Worm (Caenorhabditis elegans): ENCODE data around the gene C14C10.1.

The C14C10.1 gene

ce11 chrV:12636248-12636647, 48.1 kb downstream of the C14C10.1 start:
- no peak for TF ChIP-seq unc-39 (tag; optimal IDR thresholded peaks at IDR 0.05)
- TF ChIP-seq dmd-4 (tag; optimal IDR thresholded peaks at IDR 0.05) = no peak
- TF ChIP-seq ztf-1 (GFP tag; conservative IDR thresholded peaks at IDR 0.05) = no peak
- TF ChIP-seq nhr-77 (tag; optimal IDR thresholded peaks at IDR 0.05) = no peak
- TF ChIP-seq snpc-4 (tag; optimal IDR thresholded peaks at IDR 0.05) = no peak
- TF ChIP-seq elt-1 (tag; optimal IDR thresholded peaks at IDR 0.05) = no peak
- TF ChIP-seq lin-11 (tag; optimal IDR thresholded peaks at IDR 0.05) = no peak
- TF ChIP-seq ztf-4 (tag; optimal IDR thresholded peaks at IDR 0.05) = no peak
- TF ChIP-seq peb-1 (tag; optimal IDR thresholded peaks at IDR 0.05) = no peak
- peak; percentile 71 for TF ChIP-seq nhr-25 (tag; optimal IDR thresholded peaks at IDR 0.05)
- no peak for TF ChIP-seq Y55F3AM.14 (GFP tag; optimal IDR thresholded peaks at IDR 0.05)
- no peak for TF ChIP-seq mbf-1 (tag; optimal IDR thresholded peaks at IDR 0.05)
- TF ChIP-seq zag-1 (tag; optimal IDR thresholded peaks at IDR 0.05) = no peak
- TF ChIP-seq nhr-6 (tag; optimal IDR thresholded peaks at IDR 0.05) = no peak
- TF ChIP-seq skn-1 (tag; optimal IDR thresholded peaks at IDR 0.05) = no peak
- TF ChIP-seq mdl-1 (tag; optimal IDR thresholded peaks at IDR 0.05) = no peak
- TF ChIP-seq gmeb-1 (tag; optimal IDR thresholded peaks at IDR 0.05) = no peak
- TF ChIP-seq sma-9 (GFP tag; optimal IDR thresholded peaks at IDR 0.05) = peak; percentile 62
- TF ChIP-seq sma-9 (tag; optimal IDR thresholded peaks at IDR 0.05) = no peak
- TF ChIP-seq unc-55 (GFP tag; optimal IDR thresholded peaks at IDR 0.05) = no peak
- peak in 1 of 2 experiments; percentile 31 for TF ChIP-seq lsy-2 (tag; optimal IDR thresholded peaks at IDR 0.05)
- no peak for TF ChIP-seq nhr-21 (tag; optimal IDR thresholded peaks at IDR 0.05)
- TF ChIP-seq R02D3.7 (tag; optimal IDR thresholded peaks at IDR 0.05) = no peak
- TF ChIP-seq crh-2 (tag; optimal IDR thresholded peaks at IDR 0.05) = peak; percentile 16
- no peak for TF ChIP-seq nhr-12 (tag; optimal IDR thresholded peaks at IDR 0.05)
- no peak for TF ChIP-seq nhr-11 (tag; optimal IDR thresholded peaks at IDR 0.05)
- TF ChIP-seq ZK546.5 (tag; optimal IDR thresholded peaks at IDR 0.05) = no peak
- no peak for TF ChIP-seq nhr-23 (tag; optimal IDR thresholded peaks at IDR 0.05)
- TF ChIP-seq C34F6.9 (tag; optimal IDR thresholded peaks at IDR 0.05) = peak; percentile 3
- no peak for TF ChIP-seq blmp-1 (tag; optimal IDR thresholded peaks at IDR 0.05; ENCODE audit: insufficient read depth)
- TF ChIP-seq alr-1 (tag; optimal IDR thresholded peaks at IDR 0.05) = no peak
- TF ChIP-seq nhr-237 (tag; optimal IDR thresholded peaks at IDR 0.05) = no peak
- TF ChIP-seq ama-1 (optimal IDR thresholded peaks at IDR 0.05) = no peak
- no peak for TF ChIP-seq ceh-82 (tag; optimal IDR thresholded peaks at IDR 0.05)
- TF ChIP-seq elt-3 (tag; optimal IDR thresholded peaks at IDR 0.05) = no peak
- peak; percentile 41 for TF ChIP-seq F13H6.1 (tag; optimal IDR thresholded peaks at IDR 0.05)
- TF ChIP-seq ceh-16 (tag; optimal IDR thresholded peaks at IDR 0.05) = no peak
- peak; percentile 17 for TF ChIP-seq mab-5 (tag; optimal IDR thresholded peaks at IDR 0.05)
- peak; percentile 55 for TF ChIP-seq nhr-129 (tag; optimal IDR thresholded peaks at IDR 0.05)
- peak; percentile 24 for TF ChIP-seq sem-4 (tag; optimal IDR thresholded peaks at IDR 0.05)
- TF ChIP-seq lin-13 (GFP tag; optimal IDR thresholded peaks at IDR 0.05) = no peak
- TF ChIP-seq nhr-10 (tag; optimal IDR thresholded peaks at IDR 0.05) = no peak
- no peak for TF ChIP-seq lin-39 (tag; optimal IDR thresholded peaks at IDR 0.05)
- no peak for TF ChIP-seq unc-62 (GFP tag; optimal IDR thresholded peaks at IDR 0.05)
- no peak for TF ChIP-seq egl-27 (tag; optimal IDR thresholded peaks at IDR 0.05)
- TF ChIP-seq sma-3 (GFP tag; optimal IDR thresholded peaks at IDR 0.05) = no peak
- TF ChIP-seq ztf-11 (tag; optimal IDR thresholded peaks at IDR 0.05) = no peak
- TF ChIP-seq fos-1 (tag; optimal IDR thresholded peaks at IDR 0.05) = no peak
- no peak for TF ChIP-seq aly-2 (tag; optimal IDR thresholded peaks at IDR 0.05)

All from whole organism, L2 larva.